Fruit fly (Drosophila melanogaster) S2 (cell line): ENCODE measurements around the gene heph.

Source experiments
- CG8478 ChIP-seq: fragments of >200 bp; optimal IDR thresholded peaks from 2 replicates; lab custom pipeline; 2018
- CTCF ChIP-seq, 2 experiments: fragments of >200 bp; optimal IDR thresholded peaks; 2 replicates each; lab custom pipeline; 2018

Gene heph

DNA sequence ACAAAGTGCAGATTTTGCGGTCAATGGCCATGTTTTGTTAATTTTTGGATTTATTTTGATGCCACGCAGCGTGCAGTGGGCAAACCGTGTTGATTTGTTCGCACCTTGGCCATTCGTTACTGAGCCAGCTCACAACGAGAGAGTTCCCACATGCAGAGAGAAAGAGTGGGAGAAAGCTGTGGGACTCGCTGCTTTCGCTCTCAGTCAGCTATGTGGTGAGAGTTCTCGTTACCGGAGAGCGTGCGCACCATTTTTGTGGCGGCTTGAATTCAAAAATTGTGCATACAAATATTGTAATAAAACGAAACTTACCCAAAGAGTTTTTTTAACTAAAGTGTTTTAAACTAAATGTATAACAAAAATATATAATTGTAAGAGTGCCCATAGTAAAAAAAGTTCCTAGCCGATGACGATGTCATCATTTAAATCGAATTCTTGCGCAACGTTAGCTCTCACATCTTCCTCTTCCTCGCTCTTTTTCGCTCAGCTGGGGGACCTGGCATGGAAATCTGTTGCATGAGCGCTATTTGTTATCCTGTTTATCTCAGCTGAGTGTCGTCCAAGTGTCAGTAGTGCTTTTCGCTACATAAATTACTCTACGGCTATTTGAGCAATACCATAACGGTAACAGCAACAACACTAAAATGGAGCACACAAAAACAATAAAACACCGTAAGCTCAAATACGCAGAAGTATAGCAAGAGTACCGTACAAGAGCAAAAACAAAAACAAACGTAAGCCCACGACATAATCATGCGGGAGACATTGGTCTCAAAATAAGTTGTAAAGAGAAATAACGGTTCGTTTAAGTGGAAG lies at the start of gene heph:
Gene heph, minus strand, starts transcription at position 121 of the 816 bp plus-strand sequence.
- no peak for TF ChIP-seq CG8478 (lab: Kevin White, UChicago)

DNA sequence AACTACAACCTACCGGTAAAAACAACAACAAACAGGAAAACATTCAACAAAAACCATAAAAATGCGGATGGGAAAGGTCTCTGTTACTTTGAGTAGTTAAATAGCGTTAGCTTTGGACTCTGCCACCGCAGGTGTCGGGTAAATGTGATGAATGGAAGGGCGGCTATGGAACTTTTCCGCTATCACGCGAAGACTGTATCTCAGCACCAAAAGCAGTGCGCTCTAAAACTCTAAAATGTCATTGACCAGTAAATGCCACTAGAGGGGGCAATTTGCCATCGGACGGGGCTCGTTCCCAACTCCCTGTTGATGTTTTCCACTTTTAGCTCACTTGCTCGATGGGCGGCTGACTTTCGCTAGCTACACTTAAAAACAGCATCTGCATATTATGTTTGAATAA lies 44.9 kb upstream of the heph start:
- TF ChIP-seq CTCF (optimal IDR thresholded peaks at IDR 0.05; lab: Kevin White, UChicago), result no peak
- TF ChIP-seq CG8478 (lab: Kevin White, UChicago), result no peak

DNA sequence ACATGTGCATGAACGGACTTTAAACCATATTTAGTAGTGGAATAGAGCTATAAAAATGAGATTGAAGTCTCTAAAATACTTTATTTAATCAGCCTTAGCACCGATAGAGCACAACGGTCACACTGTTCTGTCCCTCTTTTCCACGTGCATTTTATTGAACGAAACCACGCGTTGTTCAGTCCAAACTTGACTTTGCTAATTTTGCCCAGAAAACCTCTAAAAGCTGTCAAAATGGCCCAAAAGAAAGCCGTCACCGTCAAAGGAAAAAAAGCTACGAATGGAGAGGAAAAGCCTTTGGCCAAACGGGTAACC lies 37.1 kb upstream of the heph start:
- TF ChIP-seq CG8478 (lab: Kevin White, UChicago) (no peak), CTCF (optimal IDR thresholded peaks at IDR 0.05; lab: Kevin White, UChicago) (no peak)

DNA sequence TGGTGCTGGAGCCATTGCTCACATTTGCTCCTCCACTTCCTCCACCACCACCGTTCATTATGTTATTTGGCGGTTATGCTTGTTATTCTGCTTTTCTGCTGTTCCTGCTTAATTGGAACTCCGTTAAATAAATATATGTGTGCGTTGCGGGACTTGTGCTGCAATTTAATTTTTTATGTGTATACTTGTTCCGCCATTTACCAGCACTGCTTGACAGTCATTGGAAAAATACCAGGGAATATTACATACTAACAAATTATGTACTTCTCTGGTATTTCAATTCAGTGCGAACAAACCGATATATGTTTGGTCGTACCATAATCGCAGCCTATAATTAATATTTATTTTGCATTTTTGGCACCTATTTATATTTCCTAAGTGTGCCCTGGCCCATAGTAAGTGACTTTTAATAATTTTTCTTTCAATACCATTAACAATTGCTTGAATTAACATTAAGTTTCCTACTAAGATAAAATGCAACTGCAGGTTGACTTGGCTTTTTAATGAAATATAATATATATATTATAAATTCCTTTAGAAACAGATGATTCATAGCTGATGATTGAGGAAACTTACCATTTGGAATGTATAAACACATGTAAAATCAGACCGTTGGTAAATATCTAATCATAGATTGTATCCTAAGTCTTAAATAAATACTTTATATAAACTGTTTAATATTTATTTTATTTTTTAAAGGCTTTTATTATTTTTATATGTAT lies 36.6 kb upstream of the heph start, which contains the start of the genes krz and mod:
Gene krz, minus strand, starts transcription at position 212 of the 722 bp plus-strand sequence.
Gene mod, plus strand, starts transcription at position 279 of the 722 bp plus-strand sequence.
- no peak for TF ChIP-seq CG8478 (lab: Kevin White, UChicago)
- no peak for TF ChIP-seq CTCF (optimal IDR thresholded peaks at IDR 0.05; lab: Kevin White, UChicago)

DNA sequence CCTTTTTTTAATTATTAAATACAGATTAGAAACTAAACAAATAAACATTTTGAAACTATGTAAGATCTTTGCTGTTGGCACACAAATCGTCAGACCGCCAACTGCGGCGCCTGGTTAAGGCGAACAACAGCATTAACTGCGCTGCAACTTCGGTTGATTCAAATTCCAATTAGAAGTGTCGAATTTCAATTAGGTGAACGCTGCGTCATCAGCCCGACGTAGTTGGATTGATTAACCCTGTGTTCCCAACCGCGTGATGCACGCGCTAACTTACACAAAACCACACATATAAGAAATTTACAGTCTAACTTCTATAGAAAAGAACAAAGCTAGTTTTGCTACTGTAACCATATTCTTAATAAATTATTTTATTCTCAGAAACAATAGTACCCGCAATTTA lies 35.4 kb upstream of the heph start:
- no peak for TF ChIP-seq CG8478 (lab: Kevin White, UChicago)
- TF ChIP-seq CTCF (optimal IDR thresholded peaks at IDR 0.05; lab: Kevin White, UChicago), result no peak

DNA sequence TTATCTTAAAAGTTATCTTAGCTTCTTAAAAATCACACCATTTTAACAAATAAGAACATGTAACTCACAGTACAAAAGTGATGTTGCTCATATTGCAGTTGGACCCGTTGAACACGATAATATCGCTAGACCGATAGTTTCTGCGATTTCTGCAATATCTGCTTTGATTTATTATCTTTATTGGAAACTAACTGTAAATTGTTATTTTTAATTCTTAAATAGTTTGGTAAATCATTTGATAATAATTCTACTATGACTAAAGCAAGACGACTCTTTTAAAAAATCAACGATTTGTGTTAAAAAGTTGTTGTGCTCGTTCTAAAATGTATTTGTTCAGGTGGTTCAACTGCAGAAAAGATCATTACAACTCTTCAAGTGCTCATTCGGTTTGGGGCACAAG lies 31.3 kb upstream of the heph start:
- no peak for TF ChIP-seq CG8478 (lab: Kevin White, UChicago)
- no peak for TF ChIP-seq CTCF (optimal IDR thresholded peaks at IDR 0.05; lab: Kevin White, UChicago)

DNA sequence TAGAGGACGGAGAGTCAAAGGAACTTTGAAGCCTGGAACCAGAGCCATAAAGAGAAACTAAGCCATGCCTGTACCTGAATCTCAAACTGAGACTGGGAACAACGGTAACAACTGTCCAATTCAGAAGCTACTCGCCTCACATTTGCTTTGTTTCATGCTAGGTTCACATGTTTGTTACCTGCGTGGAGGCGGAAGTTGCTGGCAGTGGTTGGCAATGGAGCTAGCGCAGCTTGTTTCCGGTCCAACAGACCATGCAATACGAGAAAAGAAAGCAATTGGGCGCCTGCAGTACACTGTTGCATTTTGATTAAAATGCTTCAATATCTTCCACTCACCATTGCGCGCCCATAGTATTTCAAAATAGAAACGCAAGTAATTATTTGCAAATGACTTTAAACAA lies 28.5 kb upstream of the heph start:
- TF ChIP-seq CTCF (optimal IDR thresholded peaks at IDR 0.05; lab: Kevin White, UChicago) (no peak), CG8478 (lab: Kevin White, UChicago) (no peak)

DNA sequence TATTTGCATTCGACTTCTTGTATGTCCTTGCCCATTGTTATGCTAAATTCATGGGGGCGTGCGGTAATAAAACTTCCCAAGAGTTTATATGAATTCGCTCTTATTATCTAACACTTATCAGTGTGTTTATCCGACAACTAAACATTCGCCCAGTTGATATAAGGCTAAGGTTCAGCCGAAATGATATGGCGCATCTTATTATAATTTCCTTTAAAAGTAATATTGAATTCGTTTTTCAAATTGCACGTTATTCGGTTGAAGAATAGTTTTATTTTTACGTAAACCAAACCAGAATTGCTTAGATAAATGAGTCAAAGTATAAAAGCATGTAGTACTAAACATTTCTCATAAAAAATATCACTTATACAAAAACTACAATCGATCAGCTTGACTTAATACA lies 22.7 kb upstream of the heph start, which contains the start of gene Pos:
Gene Pos, plus strand, starts transcription at position 301 of the 400 bp plus-strand sequence.
- TF ChIP-seq CTCF (optimal IDR thresholded peaks at IDR 0.05; lab: Kevin White, UChicago), result no peak
- no peak for TF ChIP-seq CG8478 (lab: Kevin White, UChicago)

DNA sequence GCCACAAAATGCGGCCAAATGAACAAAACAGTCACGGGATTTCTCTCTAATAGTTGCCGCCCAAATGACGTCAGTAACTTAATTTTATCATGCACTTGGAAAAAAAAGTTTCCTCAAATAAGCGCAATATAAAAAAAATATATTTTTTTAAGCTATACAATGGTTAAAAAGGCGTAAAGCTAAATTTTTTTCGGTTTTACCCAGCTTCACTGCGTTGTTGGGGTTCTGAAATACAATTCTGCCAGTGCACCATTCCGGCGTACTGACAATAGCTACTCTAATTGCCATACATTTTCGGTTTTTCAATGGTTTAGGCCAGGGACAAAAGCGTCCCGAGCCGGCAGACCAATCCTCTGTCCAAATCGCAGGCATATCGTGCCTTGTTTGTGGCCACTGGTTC lies 17.6 kb upstream of the heph start:
- no peak for TF ChIP-seq CTCF (optimal IDR thresholded peaks at IDR 0.05; lab: Kevin White, UChicago)
- TF ChIP-seq CG8478 (lab: Kevin White, UChicago), result no peak

DNA sequence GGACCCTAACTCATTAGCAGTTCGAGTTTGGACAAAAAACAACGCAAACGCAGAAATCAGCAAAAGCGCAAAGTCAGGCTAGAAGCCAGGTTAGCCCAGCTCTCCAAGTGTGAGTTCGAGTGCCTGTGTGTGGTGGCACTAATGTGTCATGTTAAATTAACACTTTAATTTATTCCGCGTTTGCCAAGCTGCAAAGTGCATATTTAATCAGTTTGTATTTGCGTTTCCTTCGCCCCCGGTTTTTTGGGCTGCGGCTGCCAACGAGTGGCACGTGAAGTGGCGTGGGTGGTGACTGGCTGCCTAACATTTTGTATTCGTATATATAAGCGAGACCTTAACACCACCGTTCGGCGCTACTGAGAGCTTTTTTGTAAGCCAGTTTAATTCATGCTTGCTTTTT lies 13.8 kb upstream of the heph start:
- TF ChIP-seq CTCF (optimal IDR thresholded peaks at IDR 0.05; lab: Kevin White, UChicago), result no peak
- TF ChIP-seq CG8478 (lab: Kevin White, UChicago), result no peak

DNA sequence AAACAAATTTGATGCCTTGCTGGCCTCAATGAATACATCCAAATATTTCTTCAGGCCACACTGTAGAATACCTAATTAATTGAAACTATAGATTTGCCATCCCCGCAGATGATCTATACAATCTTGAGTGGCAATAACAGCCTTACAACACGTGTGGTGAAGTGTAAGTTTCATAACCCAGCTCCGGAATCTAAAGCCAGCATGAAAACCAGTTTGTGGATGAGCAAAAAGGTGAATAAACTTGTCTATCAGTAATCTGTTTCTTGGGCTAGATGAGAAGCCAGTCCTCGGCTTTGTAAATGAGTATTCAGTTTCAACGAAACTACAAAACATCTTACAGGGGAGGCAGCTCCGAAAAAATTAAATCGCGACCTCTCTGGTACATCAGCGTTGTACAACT lies 6.8 kb upstream of the heph start:
- TF ChIP-seq CG8478 (lab: Kevin White, UChicago) (no peak), CTCF (optimal IDR thresholded peaks at IDR 0.05; lab: Kevin White, UChicago) (no peak)

DNA sequence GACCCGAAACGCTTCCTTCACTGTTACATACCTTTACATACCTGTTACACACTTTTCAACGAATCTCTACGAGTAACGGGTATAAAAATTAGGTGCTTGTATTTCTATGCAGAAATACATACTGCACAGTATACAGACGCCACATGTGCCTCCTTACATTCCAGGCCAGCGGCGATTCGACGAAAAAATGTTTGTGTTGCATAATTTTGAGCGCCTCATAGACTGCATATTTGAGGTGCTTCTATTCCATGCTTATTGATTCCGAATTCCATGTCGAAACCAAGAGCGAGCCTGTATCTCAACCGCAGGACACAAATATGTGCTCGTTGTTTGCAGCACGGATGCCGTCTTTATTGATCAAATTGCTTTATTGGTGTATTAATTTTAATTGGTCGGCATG lies 9.0 kb downstream of the heph start:
- TF ChIP-seq CTCF (optimal IDR thresholded peaks at IDR 0.05; lab: Kevin White, UChicago), result peak; percentile 57 to 59
- TF ChIP-seq CG8478 (lab: Kevin White, UChicago), result no peak

DNA sequence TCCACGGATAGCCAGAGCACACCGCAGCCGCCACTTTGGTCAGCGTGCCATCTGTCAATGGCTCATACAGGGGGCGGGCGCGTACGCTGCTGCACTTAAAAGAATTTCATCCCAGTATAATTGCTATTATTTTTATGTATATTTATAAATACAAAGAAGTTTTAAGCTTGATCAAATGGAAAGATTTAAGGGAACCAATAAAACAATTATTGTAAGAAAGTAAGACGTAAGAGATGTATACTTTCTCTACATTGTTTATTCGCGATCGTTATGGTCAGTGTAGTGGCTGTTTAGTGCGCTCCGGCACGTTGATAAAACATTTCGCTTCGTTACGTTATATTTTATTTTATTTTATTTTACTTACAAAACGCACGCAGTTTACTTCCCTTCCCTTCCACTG lies 23.5 kb downstream of the heph start:
- TF ChIP-seq CG8478 (lab: Kevin White, UChicago) (no peak), CTCF (optimal IDR thresholded peaks at IDR 0.05; lab: Kevin White, UChicago) (no peak)

DNA sequence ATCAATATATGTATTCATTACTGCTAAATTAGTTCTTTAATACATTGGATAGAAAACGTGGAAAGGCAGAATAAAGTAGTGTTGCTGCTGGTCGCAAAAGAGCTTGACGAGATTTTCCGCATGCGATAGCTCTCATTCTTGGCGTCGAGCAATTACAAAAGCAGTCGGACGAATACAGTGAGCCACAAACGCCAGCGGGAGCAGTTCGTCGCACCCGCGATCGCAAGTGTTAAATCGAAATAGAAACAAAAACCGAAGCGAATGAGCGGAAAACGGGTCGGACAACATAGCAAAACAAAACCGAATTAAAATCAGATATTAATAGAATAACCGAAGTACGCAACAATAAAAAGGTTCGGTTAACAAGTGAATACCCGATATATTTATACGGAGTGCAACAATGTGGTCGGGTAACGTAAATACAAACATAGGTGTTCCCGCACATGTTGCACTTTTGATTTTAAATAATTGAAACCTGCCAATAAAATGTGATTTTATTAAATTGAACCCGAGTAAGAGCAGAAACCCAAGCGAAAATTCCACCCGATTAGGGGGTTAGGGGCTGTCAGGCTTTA lies 28.5 kb downstream of the heph start:
- no peak for TF ChIP-seq CG8478 (lab: Kevin White, UChicago)
- TF ChIP-seq CTCF (optimal IDR thresholded peaks at IDR 0.05; lab: Kevin White, UChicago), result no peak

DNA sequence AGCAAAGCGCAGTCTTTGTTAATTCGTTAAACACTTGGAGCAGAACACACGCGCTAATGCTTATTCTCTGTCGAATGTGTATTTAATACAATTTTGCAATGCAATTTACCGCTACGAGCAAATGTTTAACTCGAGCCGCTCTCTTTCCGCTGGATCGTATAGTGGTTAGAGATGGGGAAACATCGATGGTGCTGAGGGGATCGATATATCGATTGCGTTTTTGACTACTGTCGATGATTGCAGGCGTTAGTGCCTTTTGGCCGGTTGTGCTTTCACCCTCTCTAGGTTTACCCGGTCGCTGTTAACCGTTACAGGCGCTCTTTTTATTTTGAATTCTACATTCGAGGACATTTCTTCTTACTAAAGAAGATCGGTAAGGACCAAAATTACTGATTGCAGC lies 29.7 kb downstream of the heph start:
- TF ChIP-seq CG8478 (lab: Kevin White, UChicago) (no peak), CTCF (optimal IDR thresholded peaks at IDR 0.05; lab: Kevin White, UChicago) (peak in 1 of 2 experiments; percentile 23)
